Worm (Caenorhabditis elegans) whole organism, young adult: ENCODE data around the gene ZC13.10.

Experiments
- Y67H2A.10 ChIP-seq: fragments of 200-800 bp; sonication (Bioruptor generic); conservative IDR thresholded peaks from 2 replicates; pipeline ENCODE4 v1.3.6; 2022; ENCODE audit warnings: missing genetic modification reagents, missing genetic modification characterization, missing compliant biosample characterization
- ama-1 ChIP-seq, 3 experiments: fragments of 150-350 bp in 1 of 3; sonication (generic microtip) in 2 of 3; optimal IDR thresholded peaks; 2 replicates each; lab custom pipeline; 2014 to 2018; ENCODE audit warnings: missing biosample characterization in 2 of 3, missing genetic modification characterization in 2 of 3, missing genetic modification reagents in 2 of 3
- ccch-3 ChIP-seq: fragments of 200-800 bp; sonication (Bioruptor generic); optimal IDR thresholded peaks from 2 replicates; lab custom pipeline; 2018; ENCODE audit warnings: mild to moderate bottlenecking, missing genetic modification characterization, missing compliant biosample characterization
- cebp-1 ChIP-seq, 2 experiments: fragments of 200-800 bp in 1 of 2; sonication (Bioruptor generic) in 1 of 2; sonication (generic microtip) in 1 of 2; IDR thresholded peaks in 1 of 2; optimal IDR thresholded peaks in 1 of 2; 2 replicates each; pipeline versions ENCODE4 v1.3.6 to Lab custom; 2017 to 2022; ENCODE audit warnings: missing compliant biosample characterization in 2 of 2, missing genetic modification characterization in 2 of 2, mild to moderate bottlenecking in 1 of 2, missing genetic modification reagents in 1 of 2, moderate library complexity in 1 of 2
- egl-18 ChIP-seq: fragments of 200-800 bp; sonication (Bioruptor generic); IDR thresholded peaks from 2 replicates; pipeline ENCODE4 v1.3.6; 2022; ENCODE audit warnings: missing genetic modification reagents, missing genetic modification characterization, missing compliant biosample characterization
- fkh-3 ChIP-seq: sonication (generic microtip); optimal IDR thresholded peaks from 2 replicates; lab custom pipeline; 2016; ENCODE audit warnings: mild to moderate bottlenecking, missing genetic modification characterization, missing compliant biosample characterization
- him-1 ChIP-seq: sonication (generic microtip); optimal IDR thresholded peaks from 2 replicates; lab custom pipeline; 2016; ENCODE audit warnings: missing genotype, missing genetic modification reagents, missing genetic modification characterization, missing compliant biosample characterization
- lag-1 ChIP-seq: fragments of 200-800 bp; sonication (Bioruptor generic); IDR thresholded peaks from 2 replicates; pipeline ENCODE4 v1.3.6; 2022; ENCODE audit warnings: missing genetic modification reagents, missing genetic modification characterization, missing compliant biosample characterization
- rec-8 ChIP-seq, 2 experiments: sonication (generic microtip); optimal IDR thresholded peaks; 2 replicates each; lab custom pipeline; 2016; ENCODE audit warnings: mild to moderate bottlenecking in 2 of 2, missing genetic modification characterization in 2 of 2, missing genetic modification reagents in 2 of 2, missing genotype in 2 of 2, missing biosample characterization in 1 of 2, missing compliant biosample characterization in 1 of 2, moderate library complexity in 1 of 2
- tlf-1 ChIP-seq: fragments of 200-800 bp; sonication (Bioruptor generic); optimal IDR thresholded peaks from 2 replicates; lab custom pipeline; 2018; ENCODE audit warnings: mild to moderate bottlenecking, missing genetic modification characterization, missing compliant biosample characterization

DNA sequence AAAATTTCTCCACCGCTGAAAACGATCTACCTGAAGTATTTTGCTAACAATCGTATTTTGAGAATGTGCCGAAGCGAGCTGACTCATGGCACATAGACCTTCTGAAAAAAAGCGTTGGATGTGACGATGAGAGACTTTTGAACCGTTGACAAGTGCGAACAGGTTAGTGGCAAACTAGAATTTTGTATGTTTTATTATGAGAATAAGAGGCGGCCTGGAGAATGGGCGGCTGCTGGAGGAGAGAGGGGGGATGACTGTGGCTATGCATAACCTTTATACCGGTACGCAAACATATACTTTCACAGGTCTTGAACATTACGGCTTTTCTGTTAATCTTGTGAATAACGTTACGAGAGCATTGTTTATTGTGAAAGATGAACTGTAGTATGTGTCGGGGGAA is 14.1 kb downstream of the ZC13.10 start, which contains the start of gene mam-1:
- no peak for TF ChIP-seq ama-1 (optimal IDR thresholded peaks at IDR 0.05; lab: Kevin White, UChicago)
- no peak for TF ChIP-seq ama-1 (GFP tag; optimal IDR thresholded peaks at IDR 0.05; lab: Kevin White, UChicago)
- no peak for TF ChIP-seq lag-1 (GFP tag; lab: Robert Waterston, UW)
- no peak for TF ChIP-seq fkh-3 (tag; lab: Kevin White, UChicago)
- no peak for TF ChIP-seq rec-8 (tag; optimal IDR thresholded peaks at IDR 0.05; lab: Kevin White, UChicago)
- TF ChIP-seq cebp-1 (GFP tag; IDR thresholded peaks at IDR 0.05; lab: Robert Waterston, UW), result no peak
- TF ChIP-seq cebp-1 (tag; optimal IDR thresholded peaks at IDR 0.05; lab: Kevin White, UChicago), result no peak
- no peak for TF ChIP-seq Y67H2A.10 (GFP tag; lab: Robert Waterston, UW)
- TF ChIP-seq him-1 (tag; lab: Kevin White, UChicago), result no peak
- no peak for TF ChIP-seq egl-18
- no peak for TF ChIP-seq tlf-1 (GFP tag; lab: Kevin White, UChicago)
- no peak for TF ChIP-seq ccch-3 (GFP tag; lab: Kevin White, UChicago)
